Worm (Caenorhabditis elegans): Measurements from ENCODE around the gene fut-8.

Gene fut-8

ce11 chrV:5939503-5940072 is 50.7 kb downstream of the fut-8 start, which contains the start of gene syf-3 (continued):
- peak; percentile 99 to 100 (median 100) for TF ChIP-seq dpl-1 (GFP tag; optimal IDR thresholded peaks at IDR 0.05)
- TF ChIP-seq lin-39 (tag; optimal IDR thresholded peaks at IDR 0.05): peak; percentile 62
- TF ChIP-seq fkh-4 (tag; optimal IDR thresholded peaks at IDR 0.05; ENCODE audit: borderline replicate concordance): peak; percentile 3
- TF ChIP-seq C16A3.4 (tag; optimal IDR thresholded peaks at IDR 0.05): peak; percentile 18
- peak; percentile 38 for TF ChIP-seq snpc-4 (tag; optimal IDR thresholded peaks at IDR 0.05)
- no peak for TF ChIP-seq ama-1 (optimal IDR thresholded peaks at IDR 0.05)
- TF ChIP-seq isw-1 (GFP tag; IDR thresholded peaks at IDR 0.05): peak; percentile 42
- peak; percentile 36 for TF ChIP-seq fos-1 (tag; optimal IDR thresholded peaks at IDR 0.05)
- TF ChIP-seq ceh-82 (tag; optimal IDR thresholded peaks at IDR 0.05): peak; percentile 57 to 73 (median 59)
- peak; percentile 3 for TF ChIP-seq C04F5.9 (tag; optimal IDR thresholded peaks at IDR 0.05)
- peak; percentile 30 for TF ChIP-seq F16B12.6 (tag; optimal IDR thresholded peaks at IDR 0.05)
- TF ChIP-seq mab-9 (GFP tag; IDR thresholded peaks at IDR 0.05): 0 out of 2 replicates have a peak, but pooled peaks have one; percentile 34
- peak; percentile 25 for TF ChIP-seq vab-15 (tag; optimal IDR thresholded peaks at IDR 0.05)
- TF ChIP-seq aly-2 (tag; optimal IDR thresholded peaks at IDR 0.05): peak; percentile 69
- TF ChIP-seq nhr-47 (tag; optimal IDR thresholded peaks at IDR 0.05): peak; percentile 84
- TF ChIP-seq lsy-2 (tag; optimal IDR thresholded peaks at IDR 0.05): peak; percentile 72 to 78
- TF ChIP-seq swsn-7 (tag; optimal IDR thresholded peaks at IDR 0.05): peak; percentile 59
- TF ChIP-seq hlh-4 (tag; optimal IDR thresholded peaks at IDR 0.05): no peak
- no peak for TF ChIP-seq nhr-76 (tag; optimal IDR thresholded peaks at IDR 0.05)
- TF ChIP-seq ceh-90 (tag; optimal IDR thresholded peaks at IDR 0.05): peak; percentile 30
- peak; percentile 77 for TF ChIP-seq xbp-1 (tag; optimal IDR thresholded peaks at IDR 0.05)
- peak in 1 of 2 experiments; percentile 44 for TF ChIP-seq mdl-1 (tag; optimal IDR thresholded peaks at IDR 0.05)
- TF ChIP-seq dsc-1 (tag; optimal IDR thresholded peaks at IDR 0.05): peak; percentile 72
- TF ChIP-seq nhr-11 (tag; optimal IDR thresholded peaks at IDR 0.05): no peak
- TF ChIP-seq lin-14 (GFP tag; optimal IDR thresholded peaks at IDR 0.05): no peak
- TF ChIP-seq nhr-71 (tag; optimal IDR thresholded peaks at IDR 0.05): peak; percentile 76
- peak; percentile 68 for TF ChIP-seq unc-86 (tag; optimal IDR thresholded peaks at IDR 0.05)
- peak; percentile 59 for TF ChIP-seq nhr-90 (tag; optimal IDR thresholded peaks at IDR 0.05; ENCODE audit: poor library complexity)
- TF ChIP-seq hlh-17 (GFP tag; optimal IDR thresholded peaks at IDR 0.05; ENCODE audit: borderline replicate concordance): no peak
- TF ChIP-seq lin-35 (GFP tag; optimal IDR thresholded peaks at IDR 0.05): peak; percentile 99 to 100
- no peak for TF ChIP-seq nhr-19 (GFP tag; conservative IDR thresholded peaks at IDR 0.05)

Data from whole organism, L1 larva.